Fruit fly (Drosophila melanogaster) whole organism, wandering third instar larva: ENCODE measurements around the gene Msp300.

Experiments
- Abd-B ChIP-seq: fragments of >200 bp; optimal IDR thresholded peaks from 2 replicates; lab custom pipeline; 2017; ENCODE audit warnings: missing biosample characterization, missing genetic modification characterization
- CG32264 ChIP-seq: fragments of 200-800 bp; sonication (Bioruptor generic); optimal IDR thresholded peaks from 2 replicates; lab custom pipeline; 2016; ENCODE audit warnings: missing biosample characterization, missing genetic modification characterization
- CG9705 ChIP-seq: fragments of 200-800 bp; sonication (Bioruptor generic); optimal IDR thresholded peaks from 2 replicates; lab custom pipeline; 2018; ENCODE audit warnings: missing biosample characterization, mild to moderate bottlenecking, missing genetic modification characterization
- CrebA ChIP-seq: fragments of 200-800 bp; sonication (Bioruptor generic); optimal IDR thresholded peaks from 2 replicates; lab custom pipeline; 2016; ENCODE audit warnings: missing biosample characterization, mild to moderate bottlenecking, missing genetic modification characterization, borderline replicate concordance
- Dif ChIP-seq: fragments of 200-275, 200-300 bp; sonication (Bioruptor generic); optimal IDR thresholded peaks from 2 replicates; lab custom pipeline; 2018; ENCODE audit warnings: missing biosample characterization, missing genetic modification characterization; ENCODE audit not compliant: partially characterized antibody
- HLH106 ChIP-seq: fragments of 200-800 bp; optimal IDR thresholded peaks from 3 replicates; lab custom pipeline; 2019; ENCODE audit warnings: missing biosample characterization, mild to moderate bottlenecking, missing genetic modification characterization, moderate library complexity
- Hnf4 ChIP-seq: fragments of 200-800 bp; sonication (Bioruptor generic); optimal IDR thresholded peaks from 2 replicates; lab custom pipeline; 2016; ENCODE audit warnings: missing biosample characterization, mild to moderate bottlenecking, missing genetic modification characterization
- Hr83 ChIP-seq: fragments of 200-300 bp; sonication (Bioruptor generic); optimal IDR thresholded peaks from 2 replicates; lab custom pipeline; 2016; ENCODE audit warnings: missing biosample characterization, mild to moderate bottlenecking, missing genetic modification characterization, moderate library complexity; ENCODE audit not compliant: poor library complexity, severe bottlenecking
- Jra ChIP-seq: sonication (Bioruptor generic); optimal IDR thresholded peaks from 2 replicates; lab custom pipeline; 2016; ENCODE audit warnings: missing biosample characterization, missing genetic modification characterization
- Mio ChIP-seq: sonication (Bioruptor generic); optimal IDR thresholded peaks from 2 replicates; lab custom pipeline; 2016; ENCODE audit warnings: missing biosample characterization, missing genetic modification characterization
- Myc ChIP-seq: fragments of >200 bp; optimal IDR thresholded peaks from 2 replicates; lab custom pipeline; 2017
- OdsH ChIP-seq: fragments of 200-800 bp; sonication (Bioruptor generic); optimal IDR thresholded peaks from 2 replicates; lab custom pipeline; 2016; ENCODE audit warnings: missing biosample characterization, mild to moderate bottlenecking, missing genetic modification characterization
- Sp1 ChIP-seq: fragments of 200-800 bp; sonication (Bioruptor generic); optimal IDR thresholded peaks from 3 replicates; lab custom pipeline; 2019; ENCODE audit warnings: missing biosample characterization, mild to moderate bottlenecking, missing genetic modification characterization, moderate library complexity
- Vsx2 ChIP-seq: fragments of 200-300, 225-300 bp; sonication (Bioruptor generic); optimal IDR thresholded peaks from 2 replicates; lab custom pipeline; 2018; ENCODE audit warnings: missing biosample characterization, missing genetic modification characterization; ENCODE audit not compliant: partially characterized antibody
- br ChIP-seq: fragments of 200-800 bp; sonication (Bioruptor generic); optimal IDR thresholded peaks from 2 replicates; lab custom pipeline; 2016; ENCODE audit warnings: missing biosample characterization, missing genetic modification characterization
- dl ChIP-seq, 2 experiments: fragments of 175-275, 200-275 bp in 1 of 2; fragments of 200-275 bp in 1 of 2; sonication (Bioruptor generic); optimal IDR thresholded peaks; lab custom pipeline; 2018; ENCODE audit warnings: mild to moderate bottlenecking in 2 of 2, missing biosample characterization in 2 of 2, missing genetic modification characterization in 2 of 2, moderate library complexity in 2 of 2; ENCODE audit not compliant: partially characterized antibody in 2 of 2, insufficient read depth in 1 of 2
- dmrt93B ChIP-seq: fragments of 200-800 bp; sonication (Bioruptor generic); optimal IDR thresholded peaks from 2 replicates; lab custom pipeline; 2018; ENCODE audit warnings: missing biosample characterization, mild to moderate bottlenecking, missing genetic modification characterization
- dsf ChIP-seq: sonication (Bioruptor generic); optimal IDR thresholded peaks from 2 replicates; lab custom pipeline; 2016; ENCODE audit warnings: missing biosample characterization, missing genetic modification characterization, borderline replicate concordance
- ey ChIP-seq: fragments of 200-800 bp; sonication (Bioruptor generic); optimal IDR thresholded peaks from 2 replicates; lab custom pipeline; 2016; ENCODE audit warnings: missing biosample characterization, missing genetic modification characterization
- foxo ChIP-seq, 2 experiments: fragments of 200-800 bp; sonication (Bioruptor generic); optimal IDR thresholded peaks; 2 replicates in 1 of 2; 3 replicates in 1 of 2; lab custom pipeline; 2016 to 2017; ENCODE audit warnings: missing biosample characterization in 2 of 2, missing genetic modification characterization in 2 of 2
- fru ChIP-seq: fragments of 200-800 bp; sonication (Bioruptor generic); optimal IDR thresholded peaks from 3 replicates; lab custom pipeline; 2016; ENCODE audit warnings: missing biosample characterization, mild to moderate bottlenecking, missing genetic modification characterization
- jim ChIP-seq: fragments of 175-275, 200-325 bp; sonication (Bioruptor generic); optimal IDR thresholded peaks from 2 replicates; lab custom pipeline; 2016; ENCODE audit warnings: missing biosample characterization, mild to moderate bottlenecking, missing genetic modification characterization
- lola ChIP-seq: fragments of >200 bp; optimal IDR thresholded peaks from 2 replicates; lab custom pipeline; 2017; ENCODE audit warnings: missing biosample characterization, missing genetic modification characterization
- pan ChIP-seq: fragments of >200 bp; optimal IDR thresholded peaks from 2 replicates; lab custom pipeline; 2017
- psq ChIP-seq: fragments of 200-800 bp; sonication (Bioruptor generic); optimal IDR thresholded peaks from 3 replicates; lab custom pipeline; 2017; ENCODE audit warnings: missing biosample characterization, mild to moderate bottlenecking, missing genetic modification characterization, moderate library complexity
- rgr ChIP-seq: fragments of 200-800 bp; sonication (Bioruptor generic); optimal IDR thresholded peaks from 3 replicates; lab custom pipeline; 2016; ENCODE audit warnings: missing biosample characterization, mild to moderate bottlenecking, missing genetic modification characterization
- sage ChIP-seq: fragments of 200-800 bp; sonication (Bioruptor generic); optimal IDR thresholded peaks from 2 replicates; lab custom pipeline; 2016; ENCODE audit warnings: missing biosample characterization, mild to moderate bottlenecking, missing genetic modification characterization
- sv ChIP-seq: fragments of 200-800 bp; sonication (Bioruptor generic); optimal IDR thresholded peaks from 3 replicates; lab custom pipeline; 2016; ENCODE audit warnings: missing biosample characterization, missing genetic modification characterization
- tai ChIP-seq: sonication (Bioruptor generic); optimal IDR thresholded peaks from 2 replicates; lab custom pipeline; 2016; ENCODE audit warnings: missing biosample characterization, missing genetic modification characterization
- usp ChIP-seq: fragments of >200 bp; optimal IDR thresholded peaks from 2 replicates; lab custom pipeline; 2017; ENCODE audit warnings: missing biosample characterization, missing genetic modification characterization
- woc ChIP-seq: sonication (Bioruptor generic); optimal IDR thresholded peaks from 2 replicates; lab custom pipeline; 2016; ENCODE audit warnings: missing biosample characterization, mild to moderate bottlenecking, missing genetic modification characterization

Gene Msp300

dm6 chr2L:5147188-5147855, 46.6 kb downstream of the Msp300 start:
- no peak for TF ChIP-seq br (GFP tag; lab: Kevin White, UChicago)
- TF ChIP-seq woc (GFP tag; lab: Kevin White, UChicago) = no peak
- no peak for TF ChIP-seq jim (GFP tag; lab: Kevin White, UChicago)
- TF ChIP-seq sage (GFP tag; lab: Kevin White, UChicago) = no peak
- no peak for TF ChIP-seq rgr (GFP tag; lab: Kevin White, UChicago)
- no peak for TF ChIP-seq foxo (GFP tag; optimal IDR thresholded peaks at IDR 0.05; lab: Kevin White, UChicago)
- TF ChIP-seq Jra (GFP tag; lab: Kevin White, UChicago) = no peak
- no peak for TF ChIP-seq pan (lab: Kevin White, UChicago)

DNA sequence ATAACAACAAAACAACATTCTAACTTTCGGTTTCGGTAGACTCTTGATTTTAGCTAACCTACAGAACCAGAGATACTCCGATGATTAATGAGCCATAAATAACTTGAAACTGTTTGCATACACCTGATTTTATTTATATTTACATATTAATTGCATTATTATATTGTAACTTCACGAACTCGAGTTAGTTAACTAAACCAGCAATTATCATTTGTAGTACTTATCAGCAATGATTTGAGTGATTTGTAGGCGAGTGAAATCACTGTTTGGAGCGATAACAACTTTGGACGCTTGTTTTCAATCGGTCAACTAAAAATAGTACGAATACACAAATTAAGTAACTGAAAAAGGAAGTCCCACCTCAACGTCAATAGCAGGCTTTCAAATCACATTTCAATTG, 47.2 kb downstream of the Msp300 start:
- no peak for TF ChIP-seq dmrt93B (GFP tag; lab: Kevin White, UChicago)

dm6 chr2L:5149630-5150255, 49.1 kb downstream of the Msp300 start:
- TF ChIP-seq CG32264 (GFP tag; lab: Kevin White, UChicago) (no peak), CG9705 (GFP tag; lab: Kevin White, UChicago) (no peak), Dif (GFP tag; lab: Kevin White, UChicago) (no peak), Sp1 (no peak), jim (GFP tag; lab: Kevin White, UChicago) (no peak), Vsx2 (GFP tag; lab: Kevin White, UChicago) (no peak), Hr83 (GFP tag; lab: Kevin White, UChicago) (no peak), pan (lab: Kevin White, UChicago) (no peak), sage (GFP tag; lab: Kevin White, UChicago) (no peak), sv (no peak), Myc (lab: Kevin White, UChicago) (no peak)

DNA sequence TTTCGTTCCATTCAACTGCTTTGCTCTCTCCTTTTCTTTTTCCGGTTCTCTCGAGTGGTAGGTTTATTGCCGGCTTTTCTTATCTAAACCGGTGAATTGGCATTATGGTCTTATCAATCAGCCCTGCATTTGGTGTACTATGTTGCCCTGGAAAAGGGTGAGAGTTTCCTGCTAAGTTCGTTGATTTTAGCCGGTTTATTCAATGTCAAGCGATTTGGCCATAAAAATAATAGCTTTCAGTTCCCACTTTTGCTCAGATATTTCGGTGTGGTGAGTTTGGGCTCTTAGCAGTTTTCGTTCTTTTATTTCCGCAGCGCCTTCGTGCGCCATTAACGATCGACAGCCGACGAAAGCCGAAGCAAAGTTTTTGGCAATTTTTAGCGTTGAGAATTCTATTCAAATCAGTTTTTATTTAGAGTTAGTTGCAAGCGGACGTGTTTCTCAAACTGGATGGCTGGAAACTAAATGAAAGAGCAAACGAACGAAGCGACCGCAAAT, 50.7 kb downstream of the Msp300 start:
- no peak for TF ChIP-seq psq (GFP tag; lab: Kevin White, UChicago)
- TF ChIP-seq sv = no peak
- TF ChIP-seq Mio (GFP tag; lab: Kevin White, UChicago) = no peak
- TF ChIP-seq HLH106 (tag; lab: Kevin White, UChicago) = no peak
- no peak for TF ChIP-seq foxo (GFP tag; optimal IDR thresholded peaks at IDR 0.05; lab: Kevin White, UChicago)
- no peak for TF ChIP-seq Sp1
- no peak for TF ChIP-seq CG9705 (GFP tag; lab: Kevin White, UChicago)
- no peak for TF ChIP-seq Dif (GFP tag; lab: Kevin White, UChicago)

- TF ChIP-seq sage (GFP tag; lab: Kevin White, UChicago) (no peak), br (GFP tag; lab: Kevin White, UChicago) (no peak), fru (GFP tag; lab: Kevin White, UChicago) (no peak), dsf (GFP tag; lab: Kevin White, UChicago) (no peak), Dif (GFP tag; lab: Kevin White, UChicago) (no peak), lola (GFP tag; lab: Kevin White, UChicago) (no peak), Jra (GFP tag; lab: Kevin White, UChicago) (no peak), ey (no peak), Hnf4 (no peak), jim (GFP tag; lab: Kevin White, UChicago) (no peak), tai (no peak)
These were observed 52.4 kb downstream of the Msp300 start for dm6 chr2L:5153053-5153452.

- no peak for TF ChIP-seq usp
- no peak for TF ChIP-seq CG9705 (GFP tag; lab: Kevin White, UChicago)
- no peak for TF ChIP-seq dl (GFP tag; optimal IDR thresholded peaks at IDR 0.05; lab: Kevin White, UChicago; ENCODE audit: insufficient read depth in 1 of 2, partially characterized antibody in 2 of 2)
- no peak for TF ChIP-seq Hr83 (GFP tag; lab: Kevin White, UChicago)
- no peak for TF ChIP-seq sv
- no peak for TF ChIP-seq lola (GFP tag; lab: Kevin White, UChicago)
- no peak for TF ChIP-seq rgr (GFP tag; lab: Kevin White, UChicago)
- no peak for TF ChIP-seq tai
- TF ChIP-seq CrebA = no peak
- no peak for TF ChIP-seq Sp1
- no peak for TF ChIP-seq fru (GFP tag; lab: Kevin White, UChicago)
- TF ChIP-seq Vsx2 (GFP tag; lab: Kevin White, UChicago) = no peak
- TF ChIP-seq ey = no peak
- no peak for TF ChIP-seq dsf (GFP tag; lab: Kevin White, UChicago)
- no peak for TF ChIP-seq jim (GFP tag; lab: Kevin White, UChicago)
- TF ChIP-seq OdsH = no peak
- no peak for TF ChIP-seq woc (GFP tag; lab: Kevin White, UChicago)
- no peak for TF ChIP-seq Abd-B
These were observed 85.9 kb downstream of the Msp300 start for dm6 chr2L:5186543-5186942.
